Fruit fly (Drosophila melanogaster) whole organism, embryonic: ENCODE measurements around the gene CG7841.

ENCODE experiments used
- Antp ChIP-seq: fragments of 200-800 bp; sonication (Bioruptor generic); optimal IDR thresholded peaks from 3 replicates; lab custom pipeline; 2016; ENCODE audit warnings: missing biosample characterization, missing genetic modification characterization
- Bgb ChIP-seq: fragments of 200-800 bp; sonication (Bioruptor generic); IDR thresholded peaks from 2 replicates; pipeline ENCODE4 v1.3.6; 2022; ENCODE audit warnings: missing biosample characterization, missing genetic modification characterization; ENCODE audit not compliant: partially characterized antibody
- CG10321 ChIP-seq: fragments of 200-800 bp; sonication (Bioruptor generic); IDR thresholded peaks from 2 replicates; pipeline ENCODE4 v1.3.6; 2022; ENCODE audit warnings: missing biosample characterization, missing genetic modification characterization
- CG12104 ChIP-seq: fragments of 200-800 bp; sonication (Bioruptor generic); optimal IDR thresholded peaks from 3 replicates; lab custom pipeline; 2016; ENCODE audit warnings: missing biosample characterization, missing genetic modification characterization
- CG13624 ChIP-seq: fragments of 200-800 bp; sonication (Bioruptor generic); optimal IDR thresholded peaks from 2 replicates; lab custom pipeline; 2016; ENCODE audit warnings: missing biosample characterization, missing genetic modification characterization
- CG14050 ChIP-seq: fragments of 200-800 bp; sonication (Bioruptor generic); IDR thresholded peaks from 3 replicates; pipeline ENCODE4 v1.3.6; 2022; ENCODE audit warnings: missing biosample characterization, missing genetic modification characterization
- CG14441 ChIP-seq: fragments of 200-800 bp; sonication (Bioruptor generic); IDR thresholded peaks from 2 replicates; pipeline ENCODE4 v1.3.6; 2022; ENCODE audit warnings: missing biosample characterization, missing genetic modification characterization
- CG15011 ChIP-seq: fragments of 200-800 bp; sonication (Bioruptor generic); optimal IDR thresholded peaks from 3 replicates; lab custom pipeline; 2018; ENCODE audit warnings: missing biosample characterization, mild to moderate bottlenecking, missing genetic modification characterization
- CG15269 ChIP-seq: fragments of 200-800 bp; sonication (Bioruptor generic); optimal IDR thresholded peaks from 2 replicates; lab custom pipeline; 2018; ENCODE audit warnings: missing biosample characterization, mild to moderate bottlenecking, missing genetic modification characterization, moderate library complexity
- CG1529 ChIP-seq: fragments of 200-800 bp; sonication (Bioruptor generic); optimal IDR thresholded peaks from 3 replicates; lab custom pipeline; 2018; ENCODE audit warnings: missing biosample characterization, missing genetic modification characterization
- CG16815 ChIP-seq: fragments of 200-800 bp; sonication (Bioruptor generic); optimal IDR thresholded peaks from 3 replicates; lab custom pipeline; 2017; ENCODE audit warnings: missing biosample characterization, mild to moderate bottlenecking, missing genetic modification characterization
- CG17328 ChIP-seq: fragments of 200-800 bp; sonication (Bioruptor generic); IDR thresholded peaks from 2 replicates; pipeline ENCODE4 v1.3.6; 2022; ENCODE audit warnings: missing biosample characterization, missing genetic modification characterization
- CG18476 ChIP-seq: fragments of 200-800 bp; sonication (Bioruptor generic); optimal IDR thresholded peaks from 2 replicates; lab custom pipeline; 2016; ENCODE audit warnings: missing biosample characterization, mild to moderate bottlenecking, missing genetic modification characterization
- CG2712 ChIP-seq: fragments of 200-800 bp; optimal IDR thresholded peaks from 3 replicates; lab custom pipeline; 2019; ENCODE audit warnings: missing biosample characterization, mild to moderate bottlenecking, missing genetic modification characterization, moderate library complexity
- CG3726 ChIP-seq: fragments of 200-800 bp; sonication (Bioruptor generic); IDR thresholded peaks from 3 replicates; pipeline ENCODE4, ENCODE4 v1.3.6; 2022; ENCODE audit warnings: missing biosample characterization, missing genetic modification characterization
- CG3847 ChIP-seq: fragments of 200-800 bp; sonication (Bioruptor generic); IDR thresholded peaks from 2 replicates; pipeline ENCODE4 v1.3.6; 2022; ENCODE audit warnings: missing biosample characterization, missing genetic modification characterization
- CG4820 ChIP-seq: fragments of 200-800 bp; sonication (Bioruptor generic); optimal IDR thresholded peaks from 3 replicates; lab custom pipeline; 2016; ENCODE audit warnings: missing biosample characterization, missing genetic modification characterization
- CG7963 ChIP-seq: fragments of 200-800 bp; sonication (Bioruptor generic); IDR thresholded peaks from 3 replicates; pipeline ENCODE4 v1.3.6; 2022; ENCODE audit warnings: missing biosample characterization, missing genetic modification characterization; ENCODE audit not compliant: partially characterized antibody
- CHES-1-like ChIP-seq: fragments of 200-800 bp; sonication (Bioruptor generic); optimal IDR thresholded peaks from 2 replicates; lab custom pipeline; 2016; ENCODE audit warnings: missing biosample characterization, missing genetic modification characterization
- D19B ChIP-seq: fragments of 200-800 bp; sonication (Bioruptor generic); optimal IDR thresholded peaks from 2 replicates; lab custom pipeline; 2017; ENCODE audit warnings: missing biosample characterization, mild to moderate bottlenecking, missing genetic modification characterization
- Elba2 ChIP-seq: fragments of 200-800 bp; sonication (Bioruptor generic); optimal IDR thresholded peaks from 3 replicates; lab custom pipeline; 2016; ENCODE audit warnings: missing biosample characterization, missing genetic modification characterization
- Ets65A ChIP-seq: fragments of 200-800 bp; sonication (Bioruptor generic); peaks from one replicate; lab custom pipeline; 2016; ENCODE audit warnings: missing biosample characterization, missing genetic modification characterization
- HLH54F ChIP-seq: fragments of 200-800 bp; sonication (Bioruptor generic); optimal IDR thresholded peaks from 3 replicates; lab custom pipeline; 2016; ENCODE audit warnings: missing biosample characterization, missing genetic modification characterization
- HLHmδ ChIP-seq: fragments of 200-800 bp; sonication (Bioruptor generic); optimal IDR thresholded peaks from 2 replicates; lab custom pipeline; 2018; ENCODE audit warnings: missing biosample characterization, mild to moderate bottlenecking, missing genetic modification characterization, moderate library complexity
- HmgD ChIP-seq: fragments of 200-800 bp; sonication (Bioruptor generic); optimal IDR thresholded peaks from 3 replicates; lab custom pipeline; 2016; ENCODE audit warnings: missing biosample characterization, missing genetic modification characterization
- NK7.1 ChIP-seq: fragments of 200-800 bp; sonication (Bioruptor generic); optimal IDR thresholded peaks from 3 replicates; lab custom pipeline; 2016; ENCODE audit warnings: missing biosample characterization, missing genetic modification characterization
- Ssrp ChIP-seq: fragments of 200-800 bp; sonication (Bioruptor generic); optimal IDR thresholded peaks from 2 replicates; lab custom pipeline; 2018; ENCODE audit warnings: missing biosample characterization, mild to moderate bottlenecking, missing genetic modification characterization, moderate library complexity
- Stat92E ChIP-seq, 3 experiments: fragments of >200 bp in 2 of 3; fragments of 200-800 bp in 1 of 3; sonication (Bioruptor generic) in 1 of 3; optimal IDR thresholded peaks; 2 replicates each; lab custom pipeline; 2017 to 2019; ENCODE audit warnings: missing biosample characterization in 3 of 3, missing genetic modification characterization in 3 of 3, mild to moderate bottlenecking in 1 of 3, moderate library complexity in 1 of 3
- abd-A ChIP-seq: fragments of 200-800 bp; sonication (Bioruptor generic); optimal IDR thresholded peaks from 3 replicates; lab custom pipeline; 2019; ENCODE audit warnings: missing biosample characterization, mild to moderate bottlenecking, missing genetic modification characterization, moderate library complexity
- al ChIP-seq: fragments of 200-800 bp; sonication (Bioruptor generic); IDR thresholded peaks from 2 replicates; pipeline ENCODE4 v1.3.6; 2022; ENCODE audit warnings: missing biosample characterization, missing genetic modification characterization
- aop ChIP-seq: fragments of 200-800 bp; sonication (Bioruptor generic); IDR thresholded peaks from 2 replicates; pipeline ENCODE4 v1.3.6; 2022; ENCODE audit warnings: missing biosample characterization, missing genetic modification characterization
- bab2 ChIP-seq: fragments of 200-800 bp; sonication (Bioruptor generic); optimal IDR thresholded peaks from 2 replicates; lab custom pipeline; 2016; ENCODE audit warnings: missing biosample characterization, missing genetic modification characterization
- bcd ChIP-seq: fragments of 200-800 bp; sonication (Bioruptor generic); optimal IDR thresholded peaks from 2 replicates; lab custom pipeline; 2017; ENCODE audit warnings: missing biosample characterization, mild to moderate bottlenecking, missing genetic modification characterization
- disco-r ChIP-seq: fragments of 200-800 bp; sonication (Bioruptor generic); optimal IDR thresholded peaks from 2 replicates; lab custom pipeline; 2016; ENCODE audit warnings: missing biosample characterization, missing genetic modification characterization
- dmrt11E ChIP-seq: fragments of 200-800 bp; sonication (Bioruptor generic); optimal IDR thresholded peaks from 3 replicates; lab custom pipeline; 2018; ENCODE audit warnings: missing biosample characterization, mild to moderate bottlenecking, missing genetic modification characterization, moderate library complexity
- ewg ChIP-seq: fragments of 200-800 bp; sonication (Bioruptor generic); optimal IDR thresholded peaks from 3 replicates; lab custom pipeline; 2017; ENCODE audit warnings: mild to moderate bottlenecking, missing biosample characterization, missing genetic modification reagents, missing genetic modification characterization
- fd64A ChIP-seq: fragments of 200-800 bp; sonication (Bioruptor generic); optimal IDR thresholded peaks from 3 replicates; lab custom pipeline; 2018; ENCODE audit warnings: missing biosample characterization, mild to moderate bottlenecking, missing genetic modification characterization
- gsb-n ChIP-seq: fragments of 200-800 bp; sonication (Bioruptor generic); optimal IDR thresholded peaks from 3 replicates; lab custom pipeline; 2018; ENCODE audit warnings: missing biosample characterization, mild to moderate bottlenecking, missing genetic modification characterization
- hb ChIP-seq: fragments of 200-800 bp; sonication (Bioruptor generic); IDR thresholded peaks from 3 replicates; pipeline ENCODE4 v1.3.6; 2022; ENCODE audit warnings: missing biosample characterization, missing genetic modification characterization; ENCODE audit not compliant: partially characterized antibody
- hbn ChIP-seq: fragments of 200-800 bp; sonication (Bioruptor generic); IDR thresholded peaks from 2 replicates; pipeline ENCODE4 v1.3.6; 2022; ENCODE audit warnings: missing biosample characterization, missing genetic modification characterization; ENCODE audit not compliant: partially characterized antibody
- lov ChIP-seq, 2 experiments: fragments of 200-800 bp in 1 of 2; fragments of >200 bp in 1 of 2; sonication (Bioruptor generic) in 1 of 2; IDR thresholded peaks in 1 of 2; optimal IDR thresholded peaks in 1 of 2; 2 replicates in 1 of 2; 3 replicates in 1 of 2; pipeline versions ENCODE4 v1.3.6 to Lab custom; 2017 to 2022; ENCODE audit warnings: missing biosample characterization in 1 of 2, missing genetic modification characterization in 1 of 2
- pan ChIP-seq, 4 experiments: fragments of >200 bp in 3 of 4; fragments of 200-800 bp in 1 of 4; sonication (Bioruptor generic) in 1 of 4; optimal IDR thresholded peaks in 3 of 4; IDR thresholded peaks in 1 of 4; 2 replicates each; pipeline versions ENCODE4 v1.3.6 to Lab custom; 2017 to 2022; ENCODE audit warnings: missing biosample characterization in 2 of 4, missing genetic modification characterization in 2 of 4, mixed read lengths in 1 of 4
- ranshi ChIP-seq: fragments of 200-800 bp; sonication (Bioruptor generic); IDR thresholded peaks from 2 replicates; pipeline ENCODE4 v1.3.6; 2022; ENCODE audit warnings: missing biosample characterization, missing genetic modification characterization
- rib ChIP-seq: fragments of 200-800 bp; sonication (Bioruptor generic); IDR thresholded peaks from 2 replicates; pipeline ENCODE4 v1.3.6; 2022; ENCODE audit warnings: missing biosample characterization, missing genetic modification characterization
- run ChIP-seq: fragments of 200-800 bp; sonication (Bioruptor generic); optimal IDR thresholded peaks from 3 replicates; lab custom pipeline; 2018; ENCODE audit warnings: missing biosample characterization, mild to moderate bottlenecking, missing genetic modification characterization
- scrt ChIP-seq: fragments of 200-800 bp; sonication (Bioruptor generic); optimal IDR thresholded peaks from 2 replicates; lab custom pipeline; 2018; ENCODE audit warnings: missing biosample characterization, mild to moderate bottlenecking, missing genetic modification characterization, moderate library complexity
- seq ChIP-seq: fragments of 200-800 bp; sonication (Bioruptor generic); IDR thresholded peaks from 2 replicates; pipeline ENCODE4 v1.3.6; 2022; ENCODE audit warnings: missing biosample characterization, missing genetic modification characterization
- sr ChIP-seq: fragments of 200-800 bp; sonication (Bioruptor generic); IDR thresholded peaks from 3 replicates; pipeline ENCODE4 v1.3.6; 2022; ENCODE audit warnings: missing biosample characterization, missing genetic modification characterization
- zfh1 ChIP-seq: fragments of 200-800 bp; sonication (Bioruptor generic); IDR thresholded peaks from 3 replicates; pipeline ENCODE4 v1.3.6; 2022; ENCODE audit warnings: missing biosample characterization, missing genetic modification characterization

The CG7841 gene

DNA sequence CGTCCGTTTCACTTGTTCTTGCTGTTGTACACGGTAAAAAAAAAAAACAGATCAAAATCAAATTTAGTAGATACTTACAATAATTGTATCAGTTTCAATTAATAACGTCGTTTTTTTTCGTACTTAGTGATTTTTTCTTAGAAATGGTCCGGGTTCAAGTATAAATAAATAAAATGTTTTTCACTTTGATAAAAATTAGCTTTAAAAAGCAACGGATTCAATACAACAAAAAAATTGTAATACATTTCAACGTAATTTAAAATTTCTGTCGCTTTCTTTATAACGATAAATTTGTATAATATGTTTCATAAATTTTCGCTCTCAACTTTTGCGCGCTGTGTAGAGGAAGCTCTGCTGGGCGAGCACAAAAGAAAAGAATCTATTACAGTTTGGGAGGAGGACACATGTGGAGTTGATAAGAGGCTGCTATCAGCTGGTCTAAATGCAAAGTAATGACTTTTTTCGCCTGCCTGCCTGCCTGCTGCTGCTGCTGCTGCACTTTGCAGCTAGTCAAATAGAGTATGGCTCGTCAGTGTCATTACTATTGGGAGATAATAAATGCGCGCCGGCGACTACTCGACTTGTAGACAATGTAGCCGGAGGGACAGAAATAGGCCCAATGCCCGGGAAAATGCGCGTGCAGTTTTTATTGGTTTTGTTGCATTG, 30.0 kb upstream of the CG7841 start (continued):
- TF ChIP-seq Ssrp (peak; percentile 76), HLH54F (GFP tag; lab: Kevin White, UChicago) (peak; percentile 10), hb (GFP tag; lab: Robert Waterston, UW) (no peak), Elba2 (GFP tag; lab: Kevin White, UChicago) (no peak), pan (optimal IDR thresholded peaks at IDR 0.05; lab: Kevin White, UChicago) (no peak), pan (GFP tag; optimal IDR thresholded peaks at IDR 0.05 in 1 of 2, IDR thresholded peaks at IDR 0.05 in 1 of 2) (peak in 1 of 2 experiments; percentile 66), sr (no peak), aop (GFP tag; lab: Robert Waterston, UW) (no peak), al (no peak), zfh1 (GFP tag; lab: Robert Waterston, UW) (no peak), CG17328 (peak; percentile 39; the same call in 1 of the 2 replicates), fd64A (no peak), Stat92E (GFP tag; optimal IDR thresholded peaks at IDR 0.05; lab: Kevin White, UChicago) (no peak), CG16815 (GFP tag; lab: Kevin White, UChicago) (peak; percentile 52), NK7.1 (peak; percentile 15), scrt (GFP tag; lab: Kevin White, UChicago) (peak; percentile 49), ranshi (peak; percentile 12; the same call in 1 of the 2 replicates), Bgb (GFP tag; lab: Robert Waterston, UW) (no peak), CG14050 (GFP tag; lab: Robert Waterston, UW) (no peak), CG10321 (GFP tag; lab: Robert Waterston, UW) (no peak), rib (GFP tag; lab: Robert Waterston, UW) (no peak), Ets65A (GFP tag; lab: Kevin White, UChicago) (no peak), D19B (GFP tag; lab: Kevin White, UChicago) (peak; percentile 4), CG15269 (peak; percentile 78), CHES-1-like (GFP tag; lab: Kevin White, UChicago) (peak; percentile 7), CG18476 (GFP tag; lab: Kevin White, UChicago) (peak; percentile 56), CG4820 (GFP tag; lab: Kevin White, UChicago) (peak; percentile 63), seq (GFP tag; lab: Robert Waterston, UW) (peak; percentile 62), CG7963 (GFP tag; lab: Robert Waterston, UW) (no peak), gsb-n (tag; lab: Kevin White, UChicago) (peak; percentile 64), abd-A (no peak), ewg (GFP tag; lab: Kevin White, UChicago) (peak; percentile 50), lov (optimal IDR thresholded peaks at IDR 0.05; lab: Kevin White, UChicago) (no peak), lov (GFP tag; IDR thresholded peaks at IDR 0.05; lab: Robert Waterston, UW) (no peak), CG13624 (GFP tag; lab: Kevin White, UChicago) (peak; percentile 24), hbn (GFP tag; lab: Robert Waterston, UW) (no peak), run (peak; percentile 3), CG14441 (GFP tag; lab: Robert Waterston, UW) (0 out of 2 replicates have a peak, but pooled peaks have one; percentile 41), CG15011 (GFP tag; lab: Kevin White, UChicago) (peak; percentile 55), CG3847 (GFP tag; lab: Robert Waterston, UW) (no peak), disco-r (GFP tag; lab: Kevin White, UChicago) (peak; percentile 29), HmgD (GFP tag; lab: Kevin White, UChicago) (no peak), Antp (GFP tag; lab: Kevin White, UChicago) (no peak), CG3726 (no peak), bcd (peak; percentile 66), CG12104 (GFP tag; lab: Kevin White, UChicago) (peak; percentile 58), CG1529 (GFP tag; lab: Kevin White, UChicago) (peak; percentile 58), HLHmδ (GFP tag; lab: Kevin White, UChicago) (no peak), dmrt11E (tag; lab: Kevin White, UChicago) (peak; percentile 79), CG2712 (tag; lab: Kevin White, UChicago) (peak; percentile 80), bab2 (GFP tag; lab: Kevin White, UChicago) (peak; percentile 39)
